Fruit fly (Drosophila melanogaster): ENCODE data around the gene CG13048.

DNA sequence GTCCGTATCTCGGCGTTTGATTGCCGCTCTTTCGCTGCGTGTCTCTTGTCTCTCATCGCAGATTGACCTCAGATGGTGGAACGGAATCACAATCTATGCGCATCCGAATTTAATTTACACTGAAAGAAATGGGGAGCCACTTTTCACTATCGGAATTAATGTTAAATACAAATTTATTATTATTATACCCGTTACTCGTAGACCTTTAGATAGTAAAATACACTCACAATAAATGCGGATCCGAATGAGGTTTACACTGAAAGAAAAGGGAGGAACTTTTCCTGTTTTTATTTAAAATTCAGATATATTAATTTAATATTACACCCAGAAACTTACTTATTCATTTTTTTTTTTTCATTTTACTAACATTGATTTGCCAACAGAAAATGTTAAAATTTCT lies 5.3 kb upstream of the CG13048 start:
- TF ChIP-seq psq (optimal IDR thresholded peaks at IDR 0.05) (no peak), Myc (optimal IDR thresholded peaks at IDR 0.05) (no peak)

Data from Kc167 (cell line).